Worm (Caenorhabditis elegans) whole organism, early embryonic: Measurements from ENCODE around the gene lec-8.

Experiments
- tbx-37 ChIP-seq: fragments of 200-800 bp; sonication (Bioruptor generic); conservative IDR thresholded peaks from 2 replicates; pipeline ENCODE4 v1.3.6; 2022; ENCODE audit warnings: missing genetic modification reagents, missing genetic modification characterization, missing compliant biosample characterization
- tra-4 ChIP-seq: sonication (generic microtip); optimal IDR thresholded peaks from 2 replicates; lab custom pipeline; 2017; ENCODE audit warnings: missing genetic modification characterization, missing compliant biosample characterization

DNA sequence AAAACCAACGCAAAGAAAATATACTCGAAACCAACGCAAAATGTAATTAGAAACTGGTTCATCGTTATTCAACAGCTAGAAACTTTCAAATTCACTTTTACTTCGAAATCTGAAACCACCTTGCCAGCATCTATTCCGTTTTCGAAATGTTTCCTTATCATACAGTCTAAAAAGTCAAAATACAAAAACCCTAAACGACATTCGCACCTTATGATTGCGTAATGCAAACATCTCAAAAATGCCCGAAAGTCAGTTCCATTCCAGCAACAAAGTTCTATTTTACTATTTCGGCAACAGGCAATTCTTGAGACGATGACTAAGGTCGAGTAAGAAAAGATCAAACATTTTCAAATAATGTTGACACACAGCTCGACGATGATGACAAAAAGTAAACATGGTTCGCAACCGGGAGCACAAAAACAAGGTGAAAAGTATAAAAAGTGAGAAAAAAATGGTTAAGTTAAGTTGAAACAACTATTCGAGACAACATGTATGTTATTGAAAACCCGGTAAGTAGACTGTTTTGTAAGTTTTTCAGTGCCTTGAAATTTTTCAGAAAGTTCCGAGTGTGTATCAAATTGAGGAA lies 1.5 kb downstream of the lec-8 start, which contains the start of gene lec-7:
- TF ChIP-seq tra-4 (tag; lab: Kevin White, UChicago) (no peak), tbx-37 (GFP tag; lab: Robert Waterston, UW) (no peak)
